Worm (Caenorhabditis elegans) whole organism, L2 larva: ENCODE measurements around the gene ctf-4.

Experiments used
- ama-1 ChIP-seq: fragments of 150-350 bp; optimal IDR thresholded peaks from 2 replicates; lab custom pipeline; 2018; ENCODE audit warnings: inconsistent platforms
- elt-3 ChIP-seq: sonication (generic microtip); optimal IDR thresholded peaks from 2 replicates; lab custom pipeline; 2017; ENCODE audit warnings: missing biosample characterization, missing genetic modification characterization

- TF ChIP-seq elt-3 (no peak), ama-1 (lab: Kevin White, UChicago) (no peak)
These were observed 4.8 kb downstream of the ctf-4 start, which contains the start of gene vps-36 for ce11 chrV:10960544-10960943.
